Fruit fly (Drosophila melanogaster) whole organism, wandering third instar larva: Measurements from ENCODE around the gene Mul1.

Experiments
- GATAd ChIP-seq: sonication (Bioruptor generic); optimal IDR thresholded peaks from 2 replicates; lab custom pipeline; 2016; ENCODE audit warnings: missing biosample characterization, missing genetic modification characterization
- dsf ChIP-seq: sonication (Bioruptor generic); optimal IDR thresholded peaks from 2 replicates; lab custom pipeline; 2016; ENCODE audit warnings: missing biosample characterization, missing genetic modification characterization, borderline replicate concordance
- fru ChIP-seq: fragments of 200-800 bp; sonication (Bioruptor generic); optimal IDR thresholded peaks from 3 replicates; lab custom pipeline; 2016; ENCODE audit warnings: missing biosample characterization, mild to moderate bottlenecking, missing genetic modification characterization
- usp ChIP-seq: fragments of >200 bp; optimal IDR thresholded peaks from 2 replicates; lab custom pipeline; 2017; ENCODE audit warnings: missing biosample characterization, missing genetic modification characterization

DNA sequence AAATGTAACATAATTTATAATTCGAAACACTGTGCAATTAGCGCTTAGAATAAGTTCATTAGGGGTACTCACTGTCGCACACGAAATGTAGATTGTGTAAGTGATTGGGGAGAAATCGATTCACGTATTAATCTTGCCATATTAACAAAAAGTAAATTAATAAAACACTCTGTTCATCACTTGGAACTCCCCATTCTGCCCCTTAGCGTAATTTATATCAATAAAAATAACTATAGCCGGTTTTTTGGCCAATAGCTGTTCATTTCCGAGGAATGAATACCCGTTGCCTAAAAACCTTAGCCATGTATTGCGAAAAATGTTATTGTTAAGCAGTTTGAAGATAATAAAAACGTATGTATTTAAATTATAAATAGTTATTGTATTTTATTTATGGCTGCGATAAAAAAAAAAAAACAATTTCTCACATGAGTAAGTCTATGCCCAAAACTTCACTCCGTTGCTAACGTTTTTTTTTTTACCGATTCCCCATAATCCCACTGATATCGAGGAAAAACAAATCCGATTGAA is 38.1 kb downstream of the Mul1 start, which contains the start of gene Ugt305A1:
- no peak for TF ChIP-seq dsf (GFP tag; lab: Kevin White, UChicago)
- TF ChIP-seq fru (GFP tag; lab: Kevin White, UChicago), result peak; percentile 14
- no peak for TF ChIP-seq GATAd (GFP tag; lab: Kevin White, UChicago)
- no peak for TF ChIP-seq usp (GFP tag; lab: Kevin White, UChicago)
